Fruit fly (Drosophila melanogaster) whole organism, prepupa: Measurements from ENCODE around the gene CG42464.

Experiments
- CG6163 ChIP-seq: fragments of 200-800 bp; sonication (Bioruptor generic); IDR thresholded peaks from 3 replicates; pipeline ENCODE4 v1.3.6; 2022; ENCODE audit warnings: missing biosample characterization, missing genetic modification characterization
- Sox15 ChIP-seq: fragments of 200-800 bp; sonication (Bioruptor generic); optimal IDR thresholded peaks from 3 replicates; lab custom pipeline; 2016; ENCODE audit warnings: missing biosample characterization, missing genetic modification characterization
- fkh ChIP-seq: fragments of 200-800 bp; sonication (Bioruptor generic); optimal IDR thresholded peaks from 3 replicates; lab custom pipeline; 2017; ENCODE audit warnings: missing biosample characterization, mild to moderate bottlenecking, missing genetic modification characterization, moderate library complexity

DNA sequence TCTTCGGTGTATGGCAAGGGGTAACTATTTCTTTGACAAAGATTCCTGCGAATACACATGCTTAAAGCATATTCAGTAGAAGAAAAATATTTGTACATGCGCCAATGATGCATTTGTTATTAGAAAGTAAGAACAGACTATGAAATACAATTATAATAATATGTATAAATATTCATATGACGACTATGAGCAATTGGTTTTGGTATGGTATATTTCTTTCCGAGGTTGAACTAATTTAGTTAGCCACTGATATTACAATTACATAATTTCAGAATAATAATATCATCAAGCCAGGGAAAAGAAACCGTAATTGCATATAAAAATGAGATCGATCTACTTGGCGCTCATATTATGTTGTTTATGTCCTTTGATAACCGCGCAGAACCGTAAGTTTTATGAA, 2.3 kb downstream of the CG42464 start, which contains the start of gene CG43145:
- TF ChIP-seq CG6163 (GFP tag; lab: Robert Waterston, UW) (no peak), fkh (GFP tag; lab: Kevin White, UChicago) (no peak), Sox15 (GFP tag; lab: Kevin White, UChicago) (no peak)
